Worm (Caenorhabditis elegans) whole organism, L4 larva: ENCODE data around the gene F23F1.6.

ENCODE experiments used
- T20F7.1 ChIP-seq: fragments of 200-800 bp; sonication (Bioruptor generic); optimal IDR thresholded peaks from 2 replicates; lab custom pipeline; 2018; ENCODE audit warnings: mild to moderate bottlenecking, missing genetic modification characterization, missing compliant biosample characterization
- pqm-1 ChIP-seq: sonication (generic microtip); optimal IDR thresholded peaks from 2 replicates; lab custom pipeline; 2017; ENCODE audit warnings: missing biosample characterization, missing genetic modification characterization
- unc-39 ChIP-seq: sonication (generic microtip); optimal IDR thresholded peaks from 2 replicates; lab custom pipeline; 2017; ENCODE audit warnings: missing biosample characterization, missing genetic modification characterization

ce11 chrII:43640-44039 lies 6.5 kb upstream of the F23F1.6 start, which contains the start of gene nfyc-1:
- no peak for TF ChIP-seq unc-39
- TF ChIP-seq pqm-1 (tag; lab: Kevin White, UChicago) = no peak
- peak; percentile 63 for TF ChIP-seq T20F7.1 (GFP tag; lab: Kevin White, UChicago)
